Worm (Caenorhabditis elegans) whole organism, mixed stage, embryonic: ENCODE results near the gene pct-1.

ENCODE experiments used
- lin-13 ChIP-seq: fragments of 150-350 bp; optimal IDR thresholded peaks from 2 replicates; lab custom pipeline; 2014; ENCODE audit warnings: missing biosample characterization, missing genetic modification characterization
- mab-5 ChIP-seq: fragments of 150-350 bp; optimal IDR thresholded peaks from 2 replicates; lab custom pipeline; 2014; ENCODE audit warnings: missing biosample characterization, missing genetic modification characterization
- nhr-28 ChIP-seq: fragments of 150-350 bp; optimal IDR thresholded peaks from 2 replicates; lab custom pipeline; 2014; ENCODE audit warnings: missing biosample characterization, missing genetic modification characterization
- nhr-76 ChIP-seq: sonication (generic microtip); optimal IDR thresholded peaks from 2 replicates; lab custom pipeline; 2017; ENCODE audit warnings: missing biosample characterization, missing genetic modification characterization
- pha-4 ChIP-seq: fragments of 150-350 bp; optimal IDR thresholded peaks from 2 replicates; lab custom pipeline; 2018; ENCODE audit warnings: missing biosample characterization, missing genetic modification reagents, missing genetic modification characterization
- sem-2 ChIP-seq: fragments of 200-800 bp; sonication (Bioruptor generic); optimal IDR thresholded peaks from 2 replicates; lab custom pipeline; 2018; ENCODE audit warnings: mild to moderate bottlenecking, missing genetic modification characterization, missing compliant biosample characterization
- sptf-1 ChIP-seq: sonication (generic microtip); optimal IDR thresholded peaks from 2 replicates; lab custom pipeline; 2017; ENCODE audit warnings: mild to moderate bottlenecking, missing genetic modification characterization, moderate library complexity, missing compliant biosample characterization
- tbx-8 ChIP-seq: fragments of 200-800 bp; sonication (Bioruptor generic); optimal IDR thresholded peaks from 2 replicates; lab custom pipeline; 2018; ENCODE audit warnings: mild to moderate bottlenecking, missing genetic modification characterization, moderate library complexity, missing compliant biosample characterization
- unc-39 ChIP-seq: fragments of 150-350 bp; optimal IDR thresholded peaks from 2 replicates; lab custom pipeline; 2014; ENCODE audit warnings: missing biosample characterization, missing genetic modification characterization
- unc-62 ChIP-seq: fragments of 150-350 bp; optimal IDR thresholded peaks from 2 replicates; lab custom pipeline; 2014; ENCODE audit warnings: missing biosample characterization, missing genetic modification reagents, missing genetic modification characterization
- ztf-11 ChIP-seq: fragments of 150-350 bp; optimal IDR thresholded peaks from 2 replicates; lab custom pipeline; 2014; ENCODE audit warnings: missing biosample characterization, missing genetic modification characterization

DNA sequence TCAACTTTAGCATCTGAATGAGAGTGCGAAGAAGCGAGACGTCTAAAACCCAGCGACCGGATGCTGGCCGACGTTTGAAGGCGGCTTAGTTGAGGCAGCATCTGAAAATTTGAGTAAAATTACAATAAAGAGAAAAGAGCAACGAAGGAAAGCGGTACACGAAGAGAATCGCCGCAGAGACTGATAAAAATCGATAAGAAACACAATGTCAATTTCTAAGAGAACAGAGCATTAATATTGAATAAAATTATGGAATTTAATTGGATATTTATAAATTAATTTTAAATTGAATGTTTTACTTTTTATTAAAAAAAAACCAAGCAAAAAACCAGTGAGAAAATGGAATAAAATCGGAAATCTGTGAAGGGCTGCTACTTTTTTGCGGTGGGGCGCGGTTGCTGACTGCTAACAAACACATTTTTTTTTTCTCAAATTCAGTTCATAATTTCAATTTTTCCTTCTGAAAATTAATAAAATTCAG is 46.1 kb upstream of the pct-1 start, which contains the start of the genes ndub-11 and moc-3:
- TF ChIP-seq lin-13 (tag; lab: Kevin White, UChicago) (no peak), pha-4 (tag; lab: Kevin White, UChicago) (no peak), unc-62 (GFP tag; lab: Kevin White, UChicago) (no peak), sptf-1 (tag; lab: Kevin White, UChicago) (no peak), nhr-28 (tag; lab: Kevin White, UChicago) (no peak), unc-39 (tag; lab: Kevin White, UChicago) (no peak), ztf-11 (tag; lab: Kevin White, UChicago) (no peak), mab-5 (tag; lab: Kevin White, UChicago) (no peak), tbx-8 (GFP tag; lab: Kevin White, UChicago) (no peak), nhr-76 (tag; lab: Kevin White, UChicago) (no peak), sem-2 (GFP tag; lab: Kevin White, UChicago) (no peak)
